Worm (Caenorhabditis elegans): ENCODE data around the gene srm-5.
A peak's percentile ranks its signal among the peaks of the same experiment; 100 is the strongest.

The srm-5 gene

DNA sequence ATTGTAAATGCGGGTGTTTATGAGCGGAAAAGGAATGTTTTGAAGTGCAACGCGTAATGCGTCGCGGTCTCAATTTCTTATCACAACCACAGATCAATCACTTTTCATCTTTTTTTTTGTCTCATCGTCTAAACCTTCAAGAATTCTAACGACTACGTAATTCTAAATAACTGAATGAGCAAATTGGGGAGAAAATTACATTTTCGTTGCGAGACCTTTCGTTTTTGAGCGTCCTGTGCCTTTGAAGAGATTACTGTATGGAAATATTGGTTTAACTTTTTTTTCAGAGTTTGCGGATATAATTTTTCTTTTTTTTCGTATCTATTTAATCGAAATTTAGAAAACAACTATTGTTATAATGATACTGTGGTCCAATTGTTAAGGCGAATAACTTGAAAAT, 15.5 kb downstream of the srm-5 start:
- TF ChIP-seq Y53G8AR.9 (GFP tag; conservative IDR thresholded peaks at IDR 0.05) (no peak), nfya-2 (GFP tag; IDR thresholded peaks at IDR 0.05) (no peak), snpc-1.3 (tag; optimal IDR thresholded peaks at IDR 0.05; ENCODE audit: insufficient read depth) (no peak), bed-1 (GFP tag; IDR thresholded peaks at IDR 0.05) (no peak), lsl-1 (GFP tag; optimal IDR thresholded peaks at IDR 0.05) (peak; percentile 63), tbp1 (GFP tag; optimal IDR thresholded peaks at IDR 0.05) (no peak), C06A6.2 (GFP tag; conservative IDR thresholded peaks at IDR 0.05) (no peak), madf-6 (GFP tag; IDR thresholded peaks at IDR 0.05) (peak; percentile 62), T26A5.8 (tag; optimal IDR thresholded peaks at IDR 0.05) (no peak), ceh-27 (GFP tag; optimal IDR thresholded peaks at IDR 0.05) (no peak), ztf-3 (GFP tag; optimal IDR thresholded peaks at IDR 0.05) (no peak), lin-54 (GFP tag; optimal IDR thresholded peaks at IDR 0.05) (no peak), cebp-2 (GFP tag; IDR thresholded peaks at IDR 0.05) (no peak), mcd-1 (GFP tag; IDR thresholded peaks at IDR 0.05) (no peak), snpc-4 (GFP tag; optimal IDR thresholded peaks at IDR 0.05) (no peak), snpc-4 (tag; optimal IDR thresholded peaks at IDR 0.05) (no peak), nhr-27 (tag; optimal IDR thresholded peaks at IDR 0.05) (no peak), lin-35 (GFP tag; optimal IDR thresholded peaks at IDR 0.05) (no peak), ztf-25 (GFP tag; IDR thresholded peaks at IDR 0.05) (0 out of 2 replicates have a peak, but pooled peaks have one; percentile 19), nhr-179 (tag; optimal IDR thresholded peaks at IDR 0.05) (no peak), nfya-1 (tag; optimal IDR thresholded peaks at IDR 0.05; ENCODE audit: borderline replicate concordance, insufficient read depth) (no peak), F37B4.10 (GFP tag; IDR thresholded peaks at IDR 0.05) (no peak), Y67H2A.10 (GFP tag; conservative IDR thresholded peaks at IDR 0.05) (no peak), ztf-26 (tag; optimal IDR thresholded peaks at IDR 0.05) (no peak), Y95B8A.8 (GFP tag; IDR thresholded peaks at IDR 0.05) (no peak), sea-2 (GFP tag; IDR thresholded peaks at IDR 0.05) (no peak), lin-26 (GFP tag; IDR thresholded peaks at IDR 0.05) (peak; percentile 17; the same call in 1 of the 2 replicates), F33H1.4 (GFP tag; IDR thresholded peaks at IDR 0.05) (peak; percentile 67), die-1 (tag; optimal IDR thresholded peaks at IDR 0.05) (no peak), bed-2 (GFP tag; IDR thresholded peaks at IDR 0.05) (no peak), sptf-2 (GFP tag; optimal IDR thresholded peaks at IDR 0.05) (no peak), madf-10 (tag; optimal IDR thresholded peaks at IDR 0.05) (no peak), F39B2.1 (GFP tag; IDR thresholded peaks at IDR 0.05) (no peak), madf-8 (GFP tag; conservative IDR thresholded peaks at IDR 0.05) (no peak), rpc-1 (optimal IDR thresholded peaks at IDR 0.05) (no peak), rpc-1 (tag; optimal IDR thresholded peaks at IDR 0.05) (no peak), rec-8 (tag; optimal IDR thresholded peaks at IDR 0.05) (no peak), snpc-3.4 (tag; optimal IDR thresholded peaks at IDR 0.05) (peak; percentile 25), madf-3 (GFP tag; IDR thresholded peaks at IDR 0.05) (no peak), F49E8.2 (tag; optimal IDR thresholded peaks at IDR 0.05; ENCODE audit: insufficient read depth) (no peak), pbrm-1 (GFP tag; IDR thresholded peaks at IDR 0.05) (0 out of 2 replicates have a peak, but pooled peaks have one; percentile 19), B0019.2 (GFP tag; conservative IDR thresholded peaks at IDR 0.05) (no peak), attf-6 (GFP tag; IDR thresholded peaks at IDR 0.05) (0 out of 2 replicates have a peak, but pooled peaks have one; percentile 35), C17E4.6 (GFP tag; IDR thresholded peaks at IDR 0.05) (no peak), cebp-1 (GFP tag; IDR thresholded peaks at IDR 0.05) (no peak), cebp-1 (tag; optimal IDR thresholded peaks at IDR 0.05) (no peak), lag-1 (GFP tag; IDR thresholded peaks at IDR 0.05) (no peak), F22D6.2 (tag; optimal IDR thresholded peaks at IDR 0.05) (no peak), B0261.1 (tag; optimal IDR thresholded peaks at IDR 0.05) (no peak)
